Worm (Caenorhabditis elegans) whole organism, young adult: Measurements from ENCODE around the gene F35C5.3.

Experiments
- athp-1 ChIP-seq: sonication (generic microtip); optimal IDR thresholded peaks from 2 replicates; lab custom pipeline; 2017; ENCODE audit warnings: mild to moderate bottlenecking, missing genetic modification characterization, missing compliant biosample characterization
- attf-6 ChIP-seq: fragments of 200-800 bp; sonication (Bioruptor generic); IDR thresholded peaks from 2 replicates; pipeline ENCODE4 v1.3.6; 2022; ENCODE audit warnings: missing genetic modification reagents, missing genetic modification characterization, missing compliant biosample characterization
- bed-2 ChIP-seq: fragments of 200-800 bp; sonication (Bioruptor generic); IDR thresholded peaks from 2 replicates; pipeline ENCODE4 v1.3.6; 2022; ENCODE audit warnings: missing genetic modification reagents, missing genetic modification characterization, missing compliant biosample characterization
- let-526 ChIP-seq: fragments of 200-800 bp; sonication (Bioruptor generic); IDR thresholded peaks from 2 replicates; pipeline ENCODE4 v1.3.6; 2022; ENCODE audit warnings: missing genetic modification reagents, missing genetic modification characterization, missing compliant biosample characterization
- pha-4 ChIP-seq: fragments of 150-350 bp; sonication (generic microtip); optimal IDR thresholded peaks from 2 replicates; lab custom pipeline; 2014; ENCODE audit warnings: missing biosample characterization, missing genetic modification reagents, missing genetic modification characterization

- no peak for TF ChIP-seq let-526 (GFP tag; lab: Robert Waterston, UW)
- no peak for TF ChIP-seq bed-2 (GFP tag; lab: Robert Waterston, UW)
- TF ChIP-seq athp-1 (tag; lab: Kevin White, UChicago), result no peak
- no peak for TF ChIP-seq attf-6 (GFP tag; lab: Robert Waterston, UW)
- no peak for TF ChIP-seq pha-4 (tag; lab: Kevin White, UChicago)
These were observed 30.5 kb downstream of the F35C5.3 start, which contains the start of the genes F58G1.2 and wago-4 for ce11 chrII:12918960-12919553.
